Worm (Caenorhabditis elegans) whole organism, L1 larva: ENCODE data around the gene cox-10.

ENCODE experiments used
- C04F5.9 ChIP-seq: sonication (generic microtip); optimal IDR thresholded peaks from 2 replicates; lab custom pipeline; 2016; ENCODE audit warnings: missing genetic modification characterization, missing compliant biosample characterization
- C16A3.4 ChIP-seq: fragments of 150-350 bp; optimal IDR thresholded peaks from 2 replicates; lab custom pipeline; 2014; ENCODE audit warnings: missing biosample characterization, missing genetic modification characterization
- C34B4.2 ChIP-seq: sonication (generic microtip); optimal IDR thresholded peaks from 2 replicates; lab custom pipeline; 2017; ENCODE audit warnings: mild to moderate bottlenecking, missing genetic modification characterization, missing compliant biosample characterization
- F16B12.6 ChIP-seq: fragments of 150-350 bp; optimal IDR thresholded peaks from 2 replicates; lab custom pipeline; 2014; ENCODE audit warnings: missing biosample characterization, missing genetic modification characterization
- aha-1 ChIP-seq: fragments of 150-350 bp; optimal IDR thresholded peaks from 2 replicates; lab custom pipeline; 2014; ENCODE audit warnings: missing biosample characterization, missing genetic modification characterization
- ama-1 ChIP-seq: fragments of 150-350 bp; optimal IDR thresholded peaks from 2 replicates; lab custom pipeline; 2014
- ceh-63 ChIP-seq: fragments of 200-800 bp; sonication (Bioruptor generic); optimal IDR thresholded peaks from 2 replicates; lab custom pipeline; 2018; ENCODE audit warnings: mild to moderate bottlenecking, missing genetic modification characterization, missing compliant biosample characterization
- ceh-8 ChIP-seq: fragments of 200-800 bp; sonication (Bioruptor generic); optimal IDR thresholded peaks from 2 replicates; lab custom pipeline; 2018; ENCODE audit warnings: mild to moderate bottlenecking, missing genetic modification characterization, moderate library complexity, missing compliant biosample characterization
- ceh-82 ChIP-seq, 3 experiments: fragments of 150-350 bp in 1 of 3; sonication (generic microtip) in 2 of 3; optimal IDR thresholded peaks; 2 replicates each; lab custom pipeline; 2014 to 2017; ENCODE audit warnings: missing biosample characterization in 3 of 3, missing genetic modification characterization in 3 of 3
- dpl-1 ChIP-seq, 3 experiments: fragments of 150-350 bp in 2 of 3; sonication (generic microtip) in 1 of 3; optimal IDR thresholded peaks; 2 replicates each; lab custom pipeline; 2014 to 2017; ENCODE audit warnings: missing biosample characterization in 3 of 3, missing genetic modification characterization in 3 of 3, missing genetic modification reagents in 3 of 3
- efl-3 ChIP-seq: fragments of 200-800 bp; sonication (Bioruptor generic); optimal IDR thresholded peaks from 2 replicates; lab custom pipeline; 2018; ENCODE audit warnings: mild to moderate bottlenecking, missing genetic modification characterization, missing compliant biosample characterization
- egl-13 ChIP-seq: sonication (generic microtip); optimal IDR thresholded peaks from 2 replicates; lab custom pipeline; 2016; ENCODE audit warnings: missing genotype, missing genetic modification reagents, missing genetic modification characterization, missing compliant biosample characterization
- egl-27 ChIP-seq, 2 experiments: fragments of 150-350 bp in 1 of 2; sonication (generic microtip); optimal IDR thresholded peaks; 3 replicates each; lab custom pipeline; 2017 to 2018; ENCODE audit warnings: missing biosample characterization in 2 of 2, missing genetic modification characterization in 2 of 2, missing genetic modification reagents in 2 of 2
- ets-5 ChIP-seq: fragments of 200-800 bp; sonication (Bioruptor generic); IDR thresholded peaks from 2 replicates; pipeline ENCODE4 v1.3.6; 2022; ENCODE audit warnings: missing genetic modification characterization, missing compliant biosample characterization
- fkh-10 ChIP-seq: sonication (generic microtip); optimal IDR thresholded peaks from 2 replicates; lab custom pipeline; 2017; ENCODE audit warnings: missing biosample characterization, missing genetic modification reagents, missing genetic modification characterization
- fkh-8 ChIP-seq: sonication (generic microtip); optimal IDR thresholded peaks from 2 replicates; lab custom pipeline; 2016; ENCODE audit warnings: mild to moderate bottlenecking, missing genetic modification characterization, missing compliant biosample characterization
- hlh-17 ChIP-seq: fragments of 200-800 bp; sonication (Bioruptor generic); optimal IDR thresholded peaks from 2 replicates; lab custom pipeline; 2018; ENCODE audit warnings: missing genetic modification characterization, mild to moderate bottlenecking, missing compliant biosample characterization, moderate library complexity, borderline replicate concordance
- hlh-4 ChIP-seq: sonication (generic microtip); optimal IDR thresholded peaks from 2 replicates; lab custom pipeline; 2016; ENCODE audit warnings: mild to moderate bottlenecking, missing genetic modification characterization, missing compliant biosample characterization
- irx-1 ChIP-seq: sonication (generic microtip); optimal IDR thresholded peaks from 2 replicates; lab custom pipeline; 2016; ENCODE audit warnings: missing genetic modification characterization, missing compliant biosample characterization
- isw-1 ChIP-seq: fragments of 200-800 bp; sonication (Bioruptor generic); IDR thresholded peaks from 2 replicates; pipeline ENCODE4 v1.3.6; 2022; ENCODE audit warnings: missing genetic modification characterization, missing compliant biosample characterization
- lin-13 ChIP-seq: fragments of 150-350 bp; optimal IDR thresholded peaks from 2 replicates; lab custom pipeline; 2014; ENCODE audit warnings: missing biosample characterization, missing genetic modification reagents, missing genetic modification characterization
- lin-14 ChIP-seq: fragments of 200-800 bp; sonication (Bioruptor generic); optimal IDR thresholded peaks from 2 replicates; lab custom pipeline; 2018; ENCODE audit warnings: mild to moderate bottlenecking, missing genetic modification characterization, moderate library complexity, missing compliant biosample characterization
- lin-39 ChIP-seq: fragments of 150-350 bp; optimal IDR thresholded peaks from 2 replicates; lab custom pipeline; 2014; ENCODE audit warnings: missing biosample characterization, missing genetic modification reagents, missing genetic modification characterization
- lsy-2 ChIP-seq, 2 experiments: fragments of 150-350 bp; optimal IDR thresholded peaks; 2 replicates each; lab custom pipeline; 2014; ENCODE audit warnings: missing biosample characterization in 2 of 2, missing genetic modification characterization in 2 of 2
- mdl-1 ChIP-seq, 2 experiments: fragments of 150-350 bp; optimal IDR thresholded peaks; 2 replicates each; lab custom pipeline; 2014 to 2017; ENCODE audit warnings: missing biosample characterization in 2 of 2, missing genetic modification characterization in 2 of 2, inconsistent platforms in 1 of 2
- mef-2 ChIP-seq: fragments of 150-350 bp; optimal IDR thresholded peaks from 2 replicates; lab custom pipeline; 2014; ENCODE audit warnings: missing biosample characterization, missing genetic modification characterization
- mep-1 ChIP-seq: fragments of 150-350 bp; optimal IDR thresholded peaks from 2 replicates; lab custom pipeline; 2014; ENCODE audit warnings: missing biosample characterization, missing genetic modification characterization
- nhr-20 ChIP-seq: sonication (generic microtip); optimal IDR thresholded peaks from 2 replicates; lab custom pipeline; 2016; ENCODE audit warnings: mild to moderate bottlenecking, missing genetic modification characterization, missing compliant biosample characterization
- nhr-28 ChIP-seq: fragments of 150-350 bp; optimal IDR thresholded peaks from 2 replicates; lab custom pipeline; 2014; ENCODE audit warnings: missing biosample characterization, missing genetic modification characterization
- nhr-47 ChIP-seq: sonication (generic microtip); optimal IDR thresholded peaks from 2 replicates; lab custom pipeline; 2016; ENCODE audit warnings: mild to moderate bottlenecking, missing genetic modification characterization, moderate library complexity, missing compliant biosample characterization
- nhr-71 ChIP-seq: sonication (generic microtip); optimal IDR thresholded peaks from 2 replicates; lab custom pipeline; 2016; ENCODE audit warnings: mild to moderate bottlenecking, missing genetic modification characterization, moderate library complexity, missing compliant biosample characterization
- nhr-76 ChIP-seq: sonication (generic microtip); optimal IDR thresholded peaks from 2 replicates; lab custom pipeline; 2017; ENCODE audit warnings: missing biosample characterization, missing genetic modification characterization
- nhr-84 ChIP-seq: sonication (generic microtip); optimal IDR thresholded peaks from 2 replicates; lab custom pipeline; 2017; ENCODE audit warnings: missing biosample characterization, missing genetic modification characterization
- nhr-90 ChIP-seq: sonication (generic microtip); optimal IDR thresholded peaks from 2 replicates; lab custom pipeline; 2016; ENCODE audit warnings: mild to moderate bottlenecking, missing genetic modification characterization, missing compliant biosample characterization; ENCODE audit not compliant: poor library complexity
- pqm-1 ChIP-seq: sonication (generic microtip); optimal IDR thresholded peaks from 3 replicates; lab custom pipeline; 2017; ENCODE audit warnings: missing biosample characterization, missing genetic modification characterization
- rnt-1 ChIP-seq: sonication (generic microtip); optimal IDR thresholded peaks from 2 replicates; lab custom pipeline; 2016; ENCODE audit warnings: mild to moderate bottlenecking, missing genetic modification characterization, moderate library complexity, missing compliant biosample characterization
- snpc-4 ChIP-seq: fragments of 150-350 bp; optimal IDR thresholded peaks from 2 replicates; lab custom pipeline; 2014; ENCODE audit warnings: missing biosample characterization, missing genetic modification characterization
- sox-4 ChIP-seq: sonication (generic microtip); optimal IDR thresholded peaks from 2 replicates; lab custom pipeline; 2016; ENCODE audit warnings: missing genetic modification characterization, missing compliant biosample characterization
- sptf-1 ChIP-seq: fragments of 150-350 bp; optimal IDR thresholded peaks from 2 replicates; lab custom pipeline; 2014; ENCODE audit warnings: missing biosample characterization, missing genetic modification characterization
- swsn-7 ChIP-seq: sonication (generic microtip); optimal IDR thresholded peaks from 2 replicates; lab custom pipeline; 2016; ENCODE audit warnings: missing genetic modification characterization, missing compliant biosample characterization
- tbx-2 ChIP-seq: sonication (generic microtip); optimal IDR thresholded peaks from 2 replicates; lab custom pipeline; 2016; ENCODE audit warnings: missing genetic modification characterization, missing compliant biosample characterization
- tlp-1 ChIP-seq: fragments of 150-350 bp; optimal IDR thresholded peaks from 2 replicates; lab custom pipeline; 2014; ENCODE audit warnings: missing biosample characterization, missing genetic modification characterization
- unc-62 ChIP-seq: fragments of 150-350 bp; optimal IDR thresholded peaks from 2 replicates; lab custom pipeline; 2014; ENCODE audit warnings: missing biosample characterization, missing genetic modification reagents, missing genetic modification characterization
- unc-86 ChIP-seq: sonication (generic microtip); optimal IDR thresholded peaks from 2 replicates; lab custom pipeline; 2016; ENCODE audit warnings: missing genetic modification characterization, missing compliant biosample characterization
- unc-98 ChIP-seq: fragments of 200-800 bp; sonication (Bioruptor generic); IDR thresholded peaks from 2 replicates; pipeline ENCODE4 v1.3.6; 2022; ENCODE audit warnings: missing genetic modification characterization, missing compliant biosample characterization
- vab-15 ChIP-seq: sonication (generic microtip); optimal IDR thresholded peaks from 2 replicates; lab custom pipeline; 2017; ENCODE audit warnings: missing genotype, mild to moderate bottlenecking, missing genetic modification characterization, missing compliant biosample characterization
- xbp-1 ChIP-seq: sonication (generic microtip); optimal IDR thresholded peaks from 2 replicates; lab custom pipeline; 2016; ENCODE audit warnings: missing genetic modification characterization, missing compliant biosample characterization
- zip-4 ChIP-seq: fragments of 200-800 bp; sonication (Bioruptor generic); optimal IDR thresholded peaks from 2 replicates; lab custom pipeline; 2018; ENCODE audit warnings: mild to moderate bottlenecking, missing genetic modification characterization, moderate library complexity, missing compliant biosample characterization

Gene cox-10

ce11 chrII:12657620-12658019, 22.1 kb upstream of the cox-10 start:
- TF ChIP-seq unc-86 (no peak), lin-14 (peak; percentile 52)

- TF ChIP-seq nhr-47 (no peak), dpl-1 (GFP tag; optimal IDR thresholded peaks at IDR 0.05; lab: Kevin White, UChicago) (no peak), pqm-1 (tag; lab: Kevin White, UChicago) (no peak), lsy-2 (tag; optimal IDR thresholded peaks at IDR 0.05; lab: Kevin White, UChicago) (peak in 1 of 2 experiments; percentile 22), xbp-1 (no peak), swsn-7 (tag; lab: Kevin White, UChicago) (no peak), fkh-8 (no peak), mdl-1 (tag; optimal IDR thresholded peaks at IDR 0.05; lab: Kevin White, UChicago) (peak in 1 of 2 experiments; percentile 23), rnt-1 (tag; lab: Kevin White, UChicago) (peak; percentile 40), snpc-4 (peak; percentile 6), nhr-90 (tag; lab: Kevin White, UChicago) (no peak), hlh-17 (GFP tag; lab: Kevin White, UChicago) (no peak), lin-14 (peak; percentile 36), ama-1 (lab: Kevin White, UChicago) (no peak), nhr-28 (tag; lab: Kevin White, UChicago) (no peak), lin-13 (no peak), sox-4 (tag; lab: Kevin White, UChicago) (no peak), vab-15 (tag; lab: Kevin White, UChicago) (no peak), nhr-71 (tag; lab: Kevin White, UChicago) (no peak)
Measured at ce11 chrII:12658409-12658808, 21.3 kb upstream of the cox-10 start.

- peak; percentile 90 for TF ChIP-seq lin-14
- no peak for TF ChIP-seq ceh-63 (GFP tag; lab: Kevin White, UChicago)
- TF ChIP-seq nhr-90 (tag; lab: Kevin White, UChicago): no peak
- no peak for TF ChIP-seq F16B12.6 (tag; lab: Kevin White, UChicago)
- TF ChIP-seq nhr-28 (tag; lab: Kevin White, UChicago): no peak
- no peak for TF ChIP-seq nhr-84
- no peak for TF ChIP-seq unc-62 (GFP tag; lab: Kevin White, UChicago)
- no peak for TF ChIP-seq sptf-1 (tag; lab: Kevin White, UChicago)
- no peak for TF ChIP-seq efl-3 (GFP tag; lab: Kevin White, UChicago)
- TF ChIP-seq lin-39 (tag; lab: Kevin White, UChicago): no peak
- TF ChIP-seq vab-15 (tag; lab: Kevin White, UChicago): no peak
- TF ChIP-seq zip-4 (GFP tag; lab: Kevin White, UChicago): no peak
- peak; percentile 2 for TF ChIP-seq nhr-20 (tag; lab: Kevin White, UChicago)
- TF ChIP-seq hlh-4 (tag; lab: Kevin White, UChicago): no peak
- no peak for TF ChIP-seq fkh-10 (GFP tag; lab: Kevin White, UChicago)
- no peak for TF ChIP-seq ceh-82 (tag; optimal IDR thresholded peaks at IDR 0.05; lab: Kevin White, UChicago)
- TF ChIP-seq unc-86: no peak
- TF ChIP-seq mef-2 (tag; lab: Kevin White, UChicago): no peak
- TF ChIP-seq tbx-2 (tag; lab: Kevin White, UChicago): no peak
- no peak for TF ChIP-seq tlp-1 (tag; lab: Kevin White, UChicago)
- TF ChIP-seq mep-1 (tag; lab: Kevin White, UChicago): peak; percentile 18
- peak; percentile 24 for TF ChIP-seq swsn-7 (tag; lab: Kevin White, UChicago)
- no peak for TF ChIP-seq ets-5
- TF ChIP-seq irx-1: peak; percentile 22
- TF ChIP-seq C04F5.9 (tag; lab: Kevin White, UChicago): no peak
- no peak for TF ChIP-seq nhr-76 (tag; lab: Kevin White, UChicago)
- TF ChIP-seq egl-13 (tag; lab: Kevin White, UChicago): no peak
- TF ChIP-seq aha-1 (tag; lab: Kevin White, UChicago): no peak
- TF ChIP-seq C34B4.2 (tag; lab: Kevin White, UChicago): no peak
- TF ChIP-seq egl-27 (tag; optimal IDR thresholded peaks at IDR 0.05; lab: Kevin White, UChicago): no peak
- no peak for TF ChIP-seq snpc-4
- TF ChIP-seq C16A3.4 (tag; lab: Kevin White, UChicago): no peak
- TF ChIP-seq unc-98 (GFP tag; lab: Robert Waterston, UW): peak; percentile 48
- TF ChIP-seq ceh-8 (GFP tag; lab: Kevin White, UChicago): no peak
- TF ChIP-seq isw-1 (GFP tag; lab: Robert Waterston, UW): no peak
Measured at ce11 chrII:12659676-12660371, 19.9 kb upstream of the cox-10 start.
